Worm (Caenorhabditis elegans): ENCODE results near the gene pcs-1.

DNA sequence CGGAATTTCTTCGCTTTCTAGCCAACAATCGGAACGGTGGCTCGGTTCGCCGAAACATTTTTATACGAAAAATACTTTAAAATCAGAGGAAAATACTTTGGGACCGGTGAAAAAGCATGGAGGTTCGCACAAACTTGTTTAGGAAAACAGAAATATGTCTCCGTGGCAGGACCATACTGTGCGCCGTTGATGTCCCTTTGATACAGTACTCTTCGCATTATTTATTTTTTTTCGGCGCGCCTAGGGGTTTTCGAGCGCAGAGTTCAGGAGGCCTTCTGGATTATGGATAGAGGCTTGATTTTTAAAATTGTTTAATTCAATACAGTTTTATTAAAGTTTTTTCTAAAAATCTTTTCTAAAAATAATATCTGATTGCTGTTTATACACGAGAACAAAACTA, 32.8 kb downstream of the pcs-1 start, which contains the start of gene F54D5.9:
- TF ChIP-seq snpc-4 (tag; optimal IDR thresholded peaks at IDR 0.05) (no peak), unc-62 (GFP tag; optimal IDR thresholded peaks at IDR 0.05) (no peak)
